Worm (Caenorhabditis elegans): ENCODE results near the gene C28C12.12.

Gene C28C12.12

DNA sequence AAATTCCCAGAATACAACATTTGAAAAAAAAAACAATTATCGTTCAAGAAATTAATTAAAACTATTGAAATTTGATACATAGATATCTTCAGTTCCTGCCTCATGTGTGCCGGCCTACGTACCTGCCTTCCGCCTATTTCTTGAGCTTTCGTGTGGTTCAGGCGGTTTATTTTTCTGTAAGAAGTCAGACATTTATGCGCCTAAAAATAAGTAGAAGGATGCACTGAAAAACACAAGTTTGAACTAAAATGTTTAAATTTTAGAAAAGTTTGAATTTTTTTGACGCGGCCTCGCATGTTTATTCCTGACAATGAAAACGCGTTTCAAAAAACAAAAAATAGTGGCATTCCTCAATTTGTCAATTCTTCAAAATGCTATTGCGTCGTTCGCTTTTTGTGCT is 22.4 kb downstream of the C28C12.12 start, which contains the start of gene C28C12.11:
TSS of gene C28C12.11 (plus strand) at position 301 of the 400 bp plus-strand sequence.
- no peak for TF ChIP-seq sea-1 (GFP tag; conservative IDR thresholded peaks at IDR 0.05)
- TF ChIP-seq hmbx-1 (tag; optimal IDR thresholded peaks at IDR 0.05): no peak
- TF ChIP-seq B0310.2 (tag; optimal IDR thresholded peaks at IDR 0.05): no peak
- TF ChIP-seq flt-1 (GFP tag; IDR thresholded peaks at IDR 0.05): no peak
- TF ChIP-seq scrt-1 (GFP tag; IDR thresholded peaks at IDR 0.05): no peak
- TF ChIP-seq ceh-13 (GFP tag; optimal IDR thresholded peaks at IDR 0.05): no peak
- no peak for TF ChIP-seq ceh-36 (tag; optimal IDR thresholded peaks at IDR 0.05)
- TF ChIP-seq tbx-37 (GFP tag; conservative IDR thresholded peaks at IDR 0.05): no peak
- TF ChIP-seq hmg-4 (GFP tag; optimal IDR thresholded peaks at IDR 0.05): no peak
- TF ChIP-seq tra-4 (tag; optimal IDR thresholded peaks at IDR 0.05): no peak
- TF ChIP-seq aly-1 (tag; optimal IDR thresholded peaks at IDR 0.05): no peak
- TF ChIP-seq pes-1 (GFP tag; IDR thresholded peaks at IDR 0.05): no peak
- no peak for TF ChIP-seq hnd-1 (tag; optimal IDR thresholded peaks at IDR 0.05)
- TF ChIP-seq ets-7 (tag; optimal IDR thresholded peaks at IDR 0.05): no peak
- TF ChIP-seq ama-1 (optimal IDR thresholded peaks at IDR 0.05): no peak
- no peak for TF ChIP-seq tbx-11 (GFP tag; IDR thresholded peaks at IDR 0.05)
- no peak for TF ChIP-seq F13C5.2 (tag; optimal IDR thresholded peaks at IDR 0.05)

ce11 chrIV:8472493-8472892 is 23.7 kb downstream of the C28C12.12 start, which contains the start of gene oat-1:
Gene oat-1, minus strand, starts transcription at chrIV:8472593.
- TF ChIP-seq aly-1 (tag; optimal IDR thresholded peaks at IDR 0.05) (no peak), scrt-1 (GFP tag; IDR thresholded peaks at IDR 0.05) (no peak), ceh-36 (tag; optimal IDR thresholded peaks at IDR 0.05) (no peak), tbx-11 (GFP tag; IDR thresholded peaks at IDR 0.05) (no peak), ama-1 (optimal IDR thresholded peaks at IDR 0.05) (no peak), ets-7 (tag; optimal IDR thresholded peaks at IDR 0.05) (no peak), tbx-37 (GFP tag; conservative IDR thresholded peaks at IDR 0.05) (no peak), B0310.2 (tag; optimal IDR thresholded peaks at IDR 0.05) (no peak), flt-1 (GFP tag; IDR thresholded peaks at IDR 0.05) (no peak), ceh-13 (GFP tag; optimal IDR thresholded peaks at IDR 0.05) (no peak), hmbx-1 (tag; optimal IDR thresholded peaks at IDR 0.05) (no peak)

DNA sequence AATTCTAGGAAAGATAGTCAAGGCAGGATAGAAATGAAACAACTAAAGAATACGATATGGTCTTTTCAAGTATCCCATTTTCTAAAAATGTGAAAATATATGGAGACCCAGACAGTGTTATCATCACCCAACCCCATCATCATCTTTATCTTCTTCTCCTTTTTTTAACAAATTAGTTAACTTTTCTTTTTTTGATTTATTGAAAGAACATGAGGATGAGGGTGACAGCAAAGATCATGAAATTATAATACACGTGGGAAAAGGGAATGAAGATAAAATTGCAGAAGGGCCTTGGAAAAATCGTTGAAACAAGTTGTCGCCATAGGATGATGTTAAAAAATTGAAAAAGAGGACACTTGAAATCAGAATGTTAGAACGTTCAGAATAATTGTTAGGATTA is 32.0 kb downstream of the C28C12.12 start:
- TF ChIP-seq aly-1 (tag; optimal IDR thresholded peaks at IDR 0.05): no peak
- no peak for TF ChIP-seq ets-7 (tag; optimal IDR thresholded peaks at IDR 0.05)
- TF ChIP-seq hmg-4 (GFP tag; optimal IDR thresholded peaks at IDR 0.05): no peak
- no peak for TF ChIP-seq pes-1 (GFP tag; IDR thresholded peaks at IDR 0.05)
- TF ChIP-seq hnd-1 (tag; optimal IDR thresholded peaks at IDR 0.05): no peak
- no peak for TF ChIP-seq ama-1 (optimal IDR thresholded peaks at IDR 0.05)
- no peak for TF ChIP-seq flt-1 (GFP tag; IDR thresholded peaks at IDR 0.05)
- TF ChIP-seq tbx-37 (GFP tag; conservative IDR thresholded peaks at IDR 0.05): no peak
- TF ChIP-seq sea-1 (GFP tag; conservative IDR thresholded peaks at IDR 0.05): no peak
- TF ChIP-seq ceh-13 (GFP tag; optimal IDR thresholded peaks at IDR 0.05): no peak
- no peak for TF ChIP-seq tra-4 (tag; optimal IDR thresholded peaks at IDR 0.05)
- no peak for TF ChIP-seq scrt-1 (GFP tag; IDR thresholded peaks at IDR 0.05)
- no peak for TF ChIP-seq hmbx-1 (tag; optimal IDR thresholded peaks at IDR 0.05)
- no peak for TF ChIP-seq tbx-11 (GFP tag; IDR thresholded peaks at IDR 0.05)
- no peak for TF ChIP-seq ceh-36 (tag; optimal IDR thresholded peaks at IDR 0.05)
- no peak for TF ChIP-seq F13C5.2 (tag; optimal IDR thresholded peaks at IDR 0.05)
- TF ChIP-seq B0310.2 (tag; optimal IDR thresholded peaks at IDR 0.05): no peak

ce11 chrIV:8463716-8464115 is 32.4 kb downstream of the C28C12.12 start, which contains the start of gene str-176:
Gene str-176, minus strand, starts transcription at chrIV:8463816.
- no peak for TF ChIP-seq ets-7 (tag; optimal IDR thresholded peaks at IDR 0.05)
- no peak for TF ChIP-seq ama-1 (optimal IDR thresholded peaks at IDR 0.05)
- TF ChIP-seq hmbx-1 (tag; optimal IDR thresholded peaks at IDR 0.05): no peak
- TF ChIP-seq sea-1 (GFP tag; conservative IDR thresholded peaks at IDR 0.05): no peak
- TF ChIP-seq hmg-4 (GFP tag; optimal IDR thresholded peaks at IDR 0.05): no peak
- no peak for TF ChIP-seq flt-1 (GFP tag; IDR thresholded peaks at IDR 0.05)
- no peak for TF ChIP-seq ceh-36 (tag; optimal IDR thresholded peaks at IDR 0.05)
- TF ChIP-seq tbx-11 (GFP tag; IDR thresholded peaks at IDR 0.05): no peak
- TF ChIP-seq scrt-1 (GFP tag; IDR thresholded peaks at IDR 0.05): no peak
- no peak for TF ChIP-seq tbx-37 (GFP tag; conservative IDR thresholded peaks at IDR 0.05)
- no peak for TF ChIP-seq tra-4 (tag; optimal IDR thresholded peaks at IDR 0.05)
- TF ChIP-seq pes-1 (GFP tag; IDR thresholded peaks at IDR 0.05): no peak
- TF ChIP-seq B0310.2 (tag; optimal IDR thresholded peaks at IDR 0.05): no peak
- no peak for TF ChIP-seq ceh-13 (GFP tag; optimal IDR thresholded peaks at IDR 0.05)
- TF ChIP-seq hnd-1 (tag; optimal IDR thresholded peaks at IDR 0.05): no peak
- no peak for TF ChIP-seq F13C5.2 (tag; optimal IDR thresholded peaks at IDR 0.05)
- TF ChIP-seq aly-1 (tag; optimal IDR thresholded peaks at IDR 0.05): no peak

DNA sequence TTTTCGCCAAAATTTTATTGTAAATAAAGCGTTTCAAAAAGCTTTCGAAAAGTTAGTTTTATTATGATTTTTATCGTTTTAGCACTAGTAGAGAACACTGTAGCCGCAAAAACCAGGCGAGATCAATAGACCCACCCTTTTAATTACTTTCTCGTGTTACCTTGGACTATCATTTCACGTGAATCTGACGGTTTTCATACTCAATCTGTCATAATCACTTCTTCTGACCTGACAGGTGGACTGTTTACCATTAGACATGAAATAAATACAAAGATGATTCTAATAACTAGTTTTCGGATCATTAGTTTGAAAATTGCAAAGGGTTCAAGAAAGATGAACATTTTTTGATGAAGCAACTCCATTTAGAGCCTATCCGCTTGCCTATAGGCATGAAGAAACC is 33.1 kb downstream of the C28C12.12 start:
- TF ChIP-seq hmbx-1 (tag; optimal IDR thresholded peaks at IDR 0.05) (no peak), B0310.2 (tag; optimal IDR thresholded peaks at IDR 0.05) (no peak), ets-7 (tag; optimal IDR thresholded peaks at IDR 0.05) (no peak), ama-1 (optimal IDR thresholded peaks at IDR 0.05) (no peak), flt-1 (GFP tag; IDR thresholded peaks at IDR 0.05) (no peak)

DNA sequence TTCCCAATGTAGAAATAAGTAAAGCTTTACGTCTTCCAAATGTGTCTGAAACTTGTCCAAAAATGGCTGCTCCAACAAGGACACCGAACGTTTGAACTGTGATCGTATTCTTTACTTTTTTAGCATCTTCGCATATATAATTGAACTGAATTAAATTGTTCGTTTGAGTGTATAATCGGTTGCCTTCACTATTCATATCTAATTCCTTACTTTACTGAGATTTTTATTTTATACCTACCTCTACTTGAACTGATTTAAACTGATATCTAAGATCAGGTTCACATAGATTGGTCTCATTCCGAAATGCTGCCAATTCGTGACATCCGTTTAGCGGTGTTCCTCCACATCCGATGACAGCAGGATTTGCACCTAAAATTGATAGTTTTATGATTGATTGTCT is 33.8 kb downstream of the C28C12.12 start:
- TF ChIP-seq hmbx-1 (tag; optimal IDR thresholded peaks at IDR 0.05): no peak
- no peak for TF ChIP-seq tra-4 (tag; optimal IDR thresholded peaks at IDR 0.05)
- TF ChIP-seq hmg-4 (GFP tag; optimal IDR thresholded peaks at IDR 0.05): no peak
- TF ChIP-seq F13C5.2 (tag; optimal IDR thresholded peaks at IDR 0.05): no peak
- no peak for TF ChIP-seq aly-1 (tag; optimal IDR thresholded peaks at IDR 0.05)
- no peak for TF ChIP-seq ceh-13 (GFP tag; optimal IDR thresholded peaks at IDR 0.05)
- TF ChIP-seq sea-1 (GFP tag; conservative IDR thresholded peaks at IDR 0.05): no peak
- TF ChIP-seq flt-1 (GFP tag; IDR thresholded peaks at IDR 0.05): no peak

DNA sequence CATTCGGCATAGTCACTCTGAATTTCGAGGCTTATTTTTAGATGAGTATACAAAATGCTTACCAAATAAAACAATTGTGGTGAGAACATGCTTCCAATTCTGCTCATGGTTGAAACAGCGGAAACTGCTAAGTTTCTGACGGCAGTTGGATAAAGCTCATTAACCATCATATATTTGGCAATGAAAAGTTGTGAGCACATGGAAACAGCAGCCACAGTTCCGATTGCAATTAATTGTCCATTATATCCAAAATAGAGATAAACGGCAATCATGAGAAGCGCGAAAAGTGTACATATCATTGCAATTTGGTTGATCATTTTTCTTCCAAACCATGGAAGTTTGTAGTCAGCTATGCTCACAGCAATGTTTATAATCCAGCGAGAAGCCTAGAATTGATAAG is 35.0 kb downstream of the C28C12.12 start:
- TF ChIP-seq ceh-13 (GFP tag; optimal IDR thresholded peaks at IDR 0.05) (no peak), tbx-37 (GFP tag; conservative IDR thresholded peaks at IDR 0.05) (no peak), ets-7 (tag; optimal IDR thresholded peaks at IDR 0.05) (no peak), pes-1 (GFP tag; IDR thresholded peaks at IDR 0.05) (no peak), sea-1 (GFP tag; conservative IDR thresholded peaks at IDR 0.05) (no peak), ceh-36 (tag; optimal IDR thresholded peaks at IDR 0.05) (no peak), F13C5.2 (tag; optimal IDR thresholded peaks at IDR 0.05) (no peak), scrt-1 (GFP tag; IDR thresholded peaks at IDR 0.05) (no peak), aly-1 (tag; optimal IDR thresholded peaks at IDR 0.05) (no peak)

Data from whole organism, early embryonic.